Worm (Caenorhabditis elegans): Measurements from ENCODE around the gene D1086.6.

Gene D1086.6

ce11 chrV:14067816-14068296, 11.7 kb upstream of the D1086.6 start, which contains the start of gene D1086.17:
Gene D1086.17 (plus strand): TSS chrV:14067866.
- TF ChIP-seq nhr-76 (tag; optimal IDR thresholded peaks at IDR 0.05) (no peak), lir-3 (tag; optimal IDR thresholded peaks at IDR 0.05; ENCODE audit: poor library complexity) (no peak), unc-98 (GFP tag; IDR thresholded peaks at IDR 0.05) (no peak), hpl-2 (GFP tag; optimal IDR thresholded peaks at IDR 0.05) (no peak), C04F5.9 (tag; optimal IDR thresholded peaks at IDR 0.05) (no peak), lin-39 (tag; optimal IDR thresholded peaks at IDR 0.05) (no peak), hlh-17 (GFP tag; optimal IDR thresholded peaks at IDR 0.05; ENCODE audit: borderline replicate concordance) (no peak), unc-30 (tag; optimal IDR thresholded peaks at IDR 0.05) (no peak), lin-35 (GFP tag; optimal IDR thresholded peaks at IDR 0.05) (no peak), ama-1 (optimal IDR thresholded peaks at IDR 0.05) (no peak), nhr-85 (tag) (no peak), nhr-28 (tag; optimal IDR thresholded peaks at IDR 0.05) (no peak), hlh-4 (tag; optimal IDR thresholded peaks at IDR 0.05) (no peak), mep-1 (tag; optimal IDR thresholded peaks at IDR 0.05) (no peak), F16B12.6 (tag; optimal IDR thresholded peaks at IDR 0.05) (no peak)

DNA sequence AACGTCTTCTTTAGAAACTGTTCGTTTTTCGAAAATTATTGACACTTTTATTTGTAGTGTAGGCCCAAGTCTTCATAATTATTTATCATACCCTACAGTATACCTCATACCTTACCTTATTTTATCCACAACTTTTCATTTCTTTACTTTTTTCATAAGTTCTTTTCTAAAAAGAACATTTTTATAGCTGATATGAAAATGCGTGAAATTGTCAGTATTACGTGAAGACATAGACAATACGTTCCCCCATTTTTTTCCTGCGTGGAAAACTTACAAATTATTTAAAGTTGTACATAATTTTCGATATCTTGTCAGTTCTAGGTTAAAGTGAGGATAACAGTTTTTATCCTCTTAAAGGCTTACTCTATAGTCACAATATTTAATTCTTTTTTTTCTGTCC, 9.7 kb upstream of the D1086.6 start:
- TF ChIP-seq ceh-82 (tag; optimal IDR thresholded peaks at IDR 0.05) (no peak), nhr-85 (tag) (no peak), snu-23 (GFP tag; optimal IDR thresholded peaks at IDR 0.05) (no peak), dpl-1 (GFP tag; optimal IDR thresholded peaks at IDR 0.05) (no peak), nhr-237 (tag; optimal IDR thresholded peaks at IDR 0.05) (no peak), irx-1 (tag; optimal IDR thresholded peaks at IDR 0.05) (no peak), ceh-88 (GFP tag; IDR thresholded peaks at IDR 0.05) (no peak), tlp-1 (tag; optimal IDR thresholded peaks at IDR 0.05) (no peak), unc-86 (tag; optimal IDR thresholded peaks at IDR 0.05) (no peak), fkh-4 (tag; optimal IDR thresholded peaks at IDR 0.05; ENCODE audit: borderline replicate concordance) (no peak)

DNA sequence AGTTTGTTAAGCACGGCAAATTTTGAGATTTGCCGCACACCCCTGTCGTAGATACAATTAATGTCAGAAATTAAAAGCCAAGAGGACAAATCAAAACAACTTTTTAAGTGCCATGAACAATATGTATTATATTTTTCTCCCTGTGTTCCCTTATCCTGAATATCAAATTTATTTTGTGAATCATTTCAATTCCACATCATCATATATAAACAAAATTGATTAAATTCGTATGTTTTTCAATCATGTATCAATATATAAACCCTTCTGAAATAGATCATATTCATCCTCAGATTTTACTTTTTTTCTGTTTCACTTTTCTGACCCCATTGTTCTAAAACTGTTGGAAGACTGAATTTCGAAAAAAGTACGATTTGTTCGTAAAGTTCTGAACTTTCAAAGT, 5.4 kb upstream of the D1086.6 start, which contains the start of gene D1086.11:
Gene D1086.11, plus strand, starts transcription at position 301 of the 400 bp plus-strand sequence.
- TF ChIP-seq lin-14 (GFP tag; optimal IDR thresholded peaks at IDR 0.05) = no peak
- no peak for TF ChIP-seq blmp-1 (tag; optimal IDR thresholded peaks at IDR 0.05)
- TF ChIP-seq fkh-4 (tag; optimal IDR thresholded peaks at IDR 0.05; ENCODE audit: borderline replicate concordance) = no peak
- TF ChIP-seq zag-1 (tag; optimal IDR thresholded peaks at IDR 0.05) = no peak
- no peak for TF ChIP-seq nhr-85 (tag)
- TF ChIP-seq aha-1 (tag; optimal IDR thresholded peaks at IDR 0.05) = no peak
- TF ChIP-seq C04F5.9 (tag; optimal IDR thresholded peaks at IDR 0.05) = no peak
- no peak for TF ChIP-seq aly-2 (tag; optimal IDR thresholded peaks at IDR 0.05)
- TF ChIP-seq ztf-4 (tag; optimal IDR thresholded peaks at IDR 0.05) = no peak
- TF ChIP-seq efl-1 (optimal IDR thresholded peaks at IDR 0.05) = no peak
- TF ChIP-seq efl-1 (GFP tag; optimal IDR thresholded peaks at IDR 0.05 in 1 of 2) = no peak
- no peak for TF ChIP-seq hlh-4 (tag; optimal IDR thresholded peaks at IDR 0.05)
- no peak for TF ChIP-seq nhr-11 (tag; optimal IDR thresholded peaks at IDR 0.05)
- no peak for TF ChIP-seq lin-35 (GFP tag; optimal IDR thresholded peaks at IDR 0.05)
- TF ChIP-seq unc-130 (tag; optimal IDR thresholded peaks at IDR 0.05) = no peak
- no peak for TF ChIP-seq ces-1 (GFP tag; optimal IDR thresholded peaks at IDR 0.05)

DNA sequence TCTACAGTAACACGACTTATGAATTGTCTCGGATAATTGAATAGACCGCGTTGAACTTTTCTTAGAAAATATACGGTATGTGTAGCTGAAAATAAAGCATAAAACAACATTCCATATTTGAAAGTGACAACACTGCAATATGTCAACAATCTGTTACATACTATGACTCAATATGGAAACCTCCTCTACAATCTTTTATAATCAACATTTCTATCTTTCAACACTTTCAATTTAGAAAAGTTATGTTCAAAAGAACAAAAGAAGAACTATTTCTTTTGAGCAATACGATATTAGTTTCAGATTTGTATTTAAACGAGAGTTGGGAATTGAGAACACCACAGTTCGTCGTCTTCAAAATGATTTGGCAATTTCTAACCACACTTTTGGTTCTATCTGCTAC, 2.9 kb downstream of the D1086.6 start, which contains the start of gene D1086.10:
Gene D1086.10, plus strand, starts transcription at position 301 of the 400 bp plus-strand sequence.
- no peak for TF ChIP-seq ceh-8 (GFP tag; optimal IDR thresholded peaks at IDR 0.05)
- TF ChIP-seq rnt-1 (tag; optimal IDR thresholded peaks at IDR 0.05) = no peak
- TF ChIP-seq nhr-84 (tag; optimal IDR thresholded peaks at IDR 0.05) = no peak
- no peak for TF ChIP-seq ceh-63 (GFP tag; optimal IDR thresholded peaks at IDR 0.05)
- no peak for TF ChIP-seq hlh-17 (GFP tag; optimal IDR thresholded peaks at IDR 0.05; ENCODE audit: borderline replicate concordance)
- TF ChIP-seq pqm-1 (tag; optimal IDR thresholded peaks at IDR 0.05) = no peak
- TF ChIP-seq ztf-4 (tag; optimal IDR thresholded peaks at IDR 0.05) = no peak
